Worm (Caenorhabditis elegans) whole organism, young adult: ENCODE data around the gene otpl-7.

Source experiments
- B0336.3 ChIP-seq: fragments of 200-800 bp; sonication (Bioruptor generic); IDR thresholded peaks from 2 replicates; pipeline ENCODE4 v1.3.6; 2022; ENCODE audit warnings: missing genetic modification characterization, missing compliant biosample characterization
- F10E7.11 ChIP-seq: sonication (generic microtip); optimal IDR thresholded peaks from 2 replicates; lab custom pipeline; 2017; ENCODE audit warnings: mild to moderate bottlenecking, missing genetic modification characterization, moderate library complexity, missing compliant biosample characterization
- K12H6.12 ChIP-seq: fragments of 200-800 bp; sonication (Bioruptor generic); optimal IDR thresholded peaks from 2 replicates; lab custom pipeline; 2018; ENCODE audit warnings: mild to moderate bottlenecking, missing genetic modification characterization, missing compliant biosample characterization
- Y53G8AR.9 ChIP-seq: fragments of 200-800 bp; sonication (Bioruptor generic); conservative IDR thresholded peaks from 2 replicates; pipeline ENCODE4 v1.3.6; 2022; ENCODE audit warnings: missing genetic modification reagents, missing genetic modification characterization, missing compliant biosample characterization
- aptf-2 ChIP-seq: fragments of 200-800 bp; sonication (Bioruptor generic); conservative IDR thresholded peaks from 2 replicates; pipeline ENCODE4 v1.3.6; 2022; ENCODE audit warnings: missing genetic modification reagents, missing genetic modification characterization, missing compliant biosample characterization
- ccch-3 ChIP-seq: fragments of 200-800 bp; sonication (Bioruptor generic); optimal IDR thresholded peaks from 2 replicates; lab custom pipeline; 2018; ENCODE audit warnings: mild to moderate bottlenecking, missing genetic modification characterization, missing compliant biosample characterization
- ceh-27 ChIP-seq: fragments of 200-800 bp; sonication (Bioruptor generic); optimal IDR thresholded peaks from 2 replicates; lab custom pipeline; 2018; ENCODE audit warnings: mild to moderate bottlenecking, missing genetic modification characterization, moderate library complexity, missing compliant biosample characterization
- ceh-79 ChIP-seq: sonication (generic microtip); optimal IDR thresholded peaks from 2 replicates; lab custom pipeline; 2017; ENCODE audit warnings: mild to moderate bottlenecking, missing genetic modification characterization, missing compliant biosample characterization
- chd-7 ChIP-seq: sonication (generic microtip); optimal IDR thresholded peaks from 2 replicates; lab custom pipeline; 2016; ENCODE audit warnings: mild to moderate bottlenecking, missing genetic modification characterization, moderate library complexity, missing compliant biosample characterization
- dox-1 ChIP-seq: fragments of 200-800 bp; sonication (Bioruptor generic); IDR thresholded peaks from 2 replicates; pipeline ENCODE4 v1.3.6; 2022; ENCODE audit warnings: missing genetic modification reagents, missing genetic modification characterization, missing compliant biosample characterization
- dpff-1 ChIP-seq: sonication (generic microtip); optimal IDR thresholded peaks from 2 replicates; lab custom pipeline; 2017; ENCODE audit warnings: mild to moderate bottlenecking, missing genetic modification characterization, missing compliant biosample characterization
- efl-1 ChIP-seq: fragments of 150-350 bp; optimal IDR thresholded peaks from 2 replicates; lab custom pipeline; 2014; ENCODE audit warnings: missing biosample characterization, missing genetic modification reagents, missing genetic modification characterization
- egrh-3 ChIP-seq: fragments of 200-800 bp; sonication (Bioruptor generic); IDR thresholded peaks from 2 replicates; pipeline ENCODE4 v1.3.6; 2022; ENCODE audit warnings: missing genetic modification reagents, missing genetic modification characterization, missing compliant biosample characterization
- ets-4 ChIP-seq: fragments of 200-800 bp; sonication (Bioruptor generic); optimal IDR thresholded peaks from 2 replicates; lab custom pipeline; 2018; ENCODE audit warnings: mild to moderate bottlenecking, missing genetic modification characterization, missing compliant biosample characterization
- hmg-1.2 ChIP-seq: fragments of 200-800 bp; sonication (Bioruptor generic); IDR thresholded peaks from 2 replicates; pipeline ENCODE4 v1.3.6; 2022; ENCODE audit warnings: missing genetic modification reagents, missing genetic modification characterization, missing compliant biosample characterization
- hrde-1 ChIP-seq: sonication (generic microtip); optimal IDR thresholded peaks from 2 replicates; lab custom pipeline; 2016; ENCODE audit warnings: missing genetic modification characterization, mild to moderate bottlenecking, missing compliant biosample characterization, moderate library complexity, missing genotype, missing genetic modification reagents, borderline replicate concordance
- let-607 ChIP-seq, 2 experiments: fragments of 200-800 bp in 1 of 2; sonication (Bioruptor generic) in 1 of 2; sonication (generic microtip) in 1 of 2; optimal IDR thresholded peaks; 2 replicates each; lab custom pipeline; 2016 to 2018; ENCODE audit warnings: mild to moderate bottlenecking in 2 of 2, missing compliant biosample characterization in 2 of 2, missing genetic modification characterization in 2 of 2, moderate library complexity in 2 of 2, missing genotype in 1 of 2
- lsl-1 ChIP-seq: fragments of 200-800 bp; sonication (Bioruptor generic); optimal IDR thresholded peaks from 2 replicates; lab custom pipeline; 2018; ENCODE audit warnings: mild to moderate bottlenecking, missing genetic modification characterization, moderate library complexity, missing compliant biosample characterization
- madf-10 ChIP-seq: sonication (generic microtip); optimal IDR thresholded peaks from 2 replicates; lab custom pipeline; 2016; ENCODE audit warnings: mild to moderate bottlenecking, missing genetic modification characterization, missing compliant biosample characterization
- madf-6 ChIP-seq: fragments of 200-800 bp; sonication (Bioruptor generic); IDR thresholded peaks from 2 replicates; pipeline ENCODE4 v1.3.6; 2022; ENCODE audit warnings: missing genetic modification reagents, missing genetic modification characterization, missing compliant biosample characterization
- madf-8 ChIP-seq: fragments of 200-800 bp; sonication (Bioruptor generic); conservative IDR thresholded peaks from 2 replicates; pipeline ENCODE4 v1.3.6; 2022; ENCODE audit warnings: missing genetic modification reagents, missing genetic modification characterization, missing compliant biosample characterization
- mxl-1 ChIP-seq: sonication (generic microtip); optimal IDR thresholded peaks from 2 replicates; lab custom pipeline; 2016; ENCODE audit warnings: missing genetic modification characterization, missing compliant biosample characterization
- nhr-80 ChIP-seq: sonication (generic microtip); optimal IDR thresholded peaks from 2 replicates; lab custom pipeline; 2016; ENCODE audit warnings: missing genetic modification characterization, missing compliant biosample characterization
- snpc-3.4 ChIP-seq: sonication (generic microtip); optimal IDR thresholded peaks from 2 replicates; lab custom pipeline; 2017; ENCODE audit warnings: missing genetic modification characterization, mild to moderate bottlenecking, missing compliant biosample characterization, antibody characterized with exemption, moderate library complexity, missing genotype, missing genetic modification reagents
- snpc-4 ChIP-seq, 5 experiments: fragments of 150-350 bp in 1 of 5; sonication (generic microtip) in 4 of 5; optimal IDR thresholded peaks; 2 replicates each; lab custom pipeline; 2014 to 2018; ENCODE audit warnings: missing genetic modification characterization in 5 of 5, missing biosample characterization in 3 of 5, antibody characterized with exemption in 2 of 5, mild to moderate bottlenecking in 2 of 5, missing compliant biosample characterization in 2 of 5, missing genotype in 2 of 5, moderate library complexity in 2 of 5, missing genetic modification reagents in 1 of 5
- sptf-2 ChIP-seq: fragments of 200-800 bp; sonication (Bioruptor generic); optimal IDR thresholded peaks from 2 replicates; lab custom pipeline; 2018; ENCODE audit warnings: mild to moderate bottlenecking, missing genetic modification characterization, missing compliant biosample characterization
- tbp1 ChIP-seq: fragments of 200-800 bp; sonication (Bioruptor generic); optimal IDR thresholded peaks from 2 replicates; lab custom pipeline; 2018; ENCODE audit warnings: mild to moderate bottlenecking, missing genetic modification characterization, missing compliant biosample characterization
- unc-62 ChIP-seq: fragments of 150-350 bp; optimal IDR thresholded peaks from 2 replicates; lab custom pipeline; 2014; ENCODE audit warnings: missing biosample characterization, missing genetic modification reagents, missing genetic modification characterization
- xnd-1 ChIP-seq: sonication (generic microtip); optimal IDR thresholded peaks from 2 replicates; lab custom pipeline; 2016; ENCODE audit warnings: missing genotype, missing genetic modification reagents, missing genetic modification characterization, missing compliant biosample characterization
- ztf-6 ChIP-seq: fragments of 200-800 bp; sonication (Bioruptor generic); IDR thresholded peaks from 2 replicates; pipeline ENCODE4 v1.3.6; 2022; ENCODE audit warnings: missing genetic modification reagents, missing genetic modification characterization, missing compliant biosample characterization

Gene otpl-7

DNA sequence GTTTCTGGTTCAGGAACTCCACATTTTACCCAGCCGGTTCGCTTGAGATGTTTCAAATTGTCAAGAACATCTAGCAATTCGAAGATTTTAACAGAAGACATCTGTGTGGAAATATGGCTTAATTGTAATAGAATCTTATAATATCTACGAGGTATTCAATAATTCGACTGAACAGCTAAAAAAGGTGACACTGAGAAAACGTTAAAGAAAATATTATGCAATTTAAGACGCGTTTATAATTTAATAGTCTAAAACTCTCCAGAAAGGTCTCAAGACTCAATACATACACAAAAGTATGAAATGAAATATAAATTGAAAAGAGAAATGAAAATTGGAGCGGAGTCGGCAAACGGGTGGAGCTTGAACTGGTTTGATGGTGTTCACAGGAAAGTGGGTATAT is 7.9 kb upstream of the otpl-7 start, which contains the start of gene F45F2.9:
TSS of gene F45F2.9 (minus strand) at position 101 of the 400 bp plus-strand sequence.
- TF ChIP-seq B0336.3 (no peak), hrde-1 (tag; lab: Kevin White, UChicago) (peak; percentile 15)

- TF ChIP-seq K12H6.12 (tag; lab: Kevin White, UChicago) (no peak), ceh-79 (tag; lab: Kevin White, UChicago) (no peak), egrh-3 (GFP tag; lab: Robert Waterston, UW) (no peak), ets-4 (GFP tag; lab: Kevin White, UChicago) (no peak)
Measured at ce11 chrV:8516426-8516825, 4.9 kb upstream of the otpl-7 start.

- TF ChIP-seq let-607 (tag; optimal IDR thresholded peaks at IDR 0.05; lab: Kevin White, UChicago), result no peak
- peak; percentile 65 for TF ChIP-seq madf-6
- 0 out of 2 replicates have a peak, but pooled peaks have one; percentile 15 for TF ChIP-seq madf-8 (GFP tag; lab: Robert Waterston, UW)
- no peak for TF ChIP-seq xnd-1
- peak; percentile 49 for TF ChIP-seq efl-1 (GFP tag; lab: Kevin White, UChicago)
- TF ChIP-seq lsl-1, result peak; percentile 5
- no peak for TF ChIP-seq F10E7.11 (tag; lab: Kevin White, UChicago)
- no peak for TF ChIP-seq ccch-3
Measured at ce11 chrV:8517711-8518110, 3.6 kb upstream of the otpl-7 start.

DNA sequence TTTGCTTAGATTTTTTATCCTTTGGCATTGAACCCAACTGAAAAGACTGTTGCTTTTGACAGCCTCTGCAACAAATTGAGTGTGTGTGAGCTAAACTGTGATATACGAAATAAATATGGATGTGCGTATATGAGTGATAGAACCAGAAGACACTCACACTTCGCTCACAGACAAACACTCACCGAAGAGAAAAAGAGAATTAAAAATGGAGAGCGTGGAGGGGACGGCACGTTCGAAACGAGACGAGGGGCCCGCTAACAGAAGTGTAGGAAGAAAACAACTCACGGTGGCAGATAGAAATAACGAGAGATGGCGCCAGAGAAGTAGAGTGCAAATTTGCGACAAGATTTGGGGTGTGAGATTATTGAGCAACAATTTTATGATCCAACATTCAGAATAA is 3.0 kb upstream of the otpl-7 start:
- peak; percentile 21 for TF ChIP-seq snpc-4 (GFP tag; optimal IDR thresholded peaks at IDR 0.05; lab: Kevin White, UChicago)
- peak in 1 of 4 experiments; percentile 12 for TF ChIP-seq snpc-4 (tag; optimal IDR thresholded peaks at IDR 0.05; lab: Kevin White, UChicago)
- TF ChIP-seq nhr-80 (tag; lab: Kevin White, UChicago), result no peak
- peak; percentile 14 for TF ChIP-seq snpc-3.4
- TF ChIP-seq K12H6.12 (tag; lab: Kevin White, UChicago), result peak; percentile 7
- TF ChIP-seq madf-10 (tag; lab: Kevin White, UChicago), result no peak
- TF ChIP-seq aptf-2 (GFP tag; lab: Robert Waterston, UW), result no peak
- peak; percentile 36; the same call in 1 of the 2 replicates for TF ChIP-seq dox-1 (GFP tag; lab: Robert Waterston, UW)
- TF ChIP-seq chd-7 (tag; lab: Kevin White, UChicago), result no peak
- peak; percentile 35; the same call in 1 of the 2 replicates for TF ChIP-seq hmg-1.2 (GFP tag; lab: Robert Waterston, UW)
- no peak for TF ChIP-seq ztf-6
- TF ChIP-seq Y53G8AR.9, result no peak
- TF ChIP-seq ceh-27 (GFP tag; lab: Kevin White, UChicago), result peak; percentile 40
- TF ChIP-seq lsl-1, result peak; percentile 14
- peak; percentile 33 for TF ChIP-seq dpff-1 (tag; lab: Kevin White, UChicago)
- no peak for TF ChIP-seq sptf-2 (GFP tag; lab: Kevin White, UChicago)
- TF ChIP-seq mxl-1 (tag; lab: Kevin White, UChicago), result no peak
- peak; percentile 18 for TF ChIP-seq xnd-1

DNA sequence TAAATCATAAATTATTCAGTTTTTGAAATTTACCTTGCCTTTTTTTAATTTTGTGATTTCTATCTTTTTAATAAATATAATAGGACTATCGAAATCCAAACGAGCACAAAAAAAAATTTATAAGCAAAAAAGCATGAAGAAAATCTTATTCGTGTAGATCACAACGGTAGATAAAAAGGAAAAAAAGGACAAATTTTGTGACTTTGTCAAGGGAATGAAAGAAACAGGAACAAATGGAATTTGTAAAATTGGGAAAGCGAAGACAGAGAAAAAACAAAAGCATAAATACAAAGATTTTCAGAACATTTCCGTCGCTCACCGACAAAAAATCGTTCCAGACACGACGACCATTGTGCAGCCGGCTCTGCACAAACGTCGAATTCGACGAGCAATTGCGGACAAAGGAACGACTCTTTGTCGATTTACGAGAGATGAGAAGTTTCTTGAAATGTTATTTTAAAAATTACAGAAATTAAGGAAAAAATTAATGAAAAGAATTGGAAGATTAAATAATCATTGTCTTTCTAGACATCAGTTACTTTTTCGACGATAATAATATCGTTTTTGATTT is 2.4 kb upstream of the otpl-7 start, which contains the start of gene F45F2.10:
TSS of gene F45F2.10 (minus strand) at position 51 of the 571 bp plus-strand sequence.
- no peak for TF ChIP-seq unc-62 (GFP tag; lab: Kevin White, UChicago)
- TF ChIP-seq dox-1 (GFP tag; lab: Robert Waterston, UW), result peak; percentile 41; the same call in 1 of the 2 replicates
- peak; percentile 17 for TF ChIP-seq tbp1 (GFP tag; lab: Kevin White, UChicago)
- TF ChIP-seq, all 124 proteins: peak for 2
